Worm (Caenorhabditis elegans) whole organism, L2 larva: ENCODE data around the gene C30H6.9.

Experiments
- C34F6.9 ChIP-seq: fragments of 150-350 bp; optimal IDR thresholded peaks from 2 replicates; lab custom pipeline; 2014; ENCODE audit warnings: missing biosample characterization, missing genetic modification characterization
- F13H6.1 ChIP-seq: sonication (generic microtip); optimal IDR thresholded peaks from 2 replicates; lab custom pipeline; 2016; ENCODE audit warnings: missing genetic modification characterization, missing compliant biosample characterization
- Y55F3AM.14 ChIP-seq: fragments of 200-800 bp; sonication (Bioruptor generic); optimal IDR thresholded peaks from 2 replicates; lab custom pipeline; 2018; ENCODE audit warnings: mild to moderate bottlenecking, missing genetic modification characterization, missing compliant biosample characterization
- ZK546.5 ChIP-seq: sonication (generic microtip); optimal IDR thresholded peaks from 2 replicates; lab custom pipeline; 2017; ENCODE audit warnings: missing biosample characterization, missing genetic modification characterization
- alr-1 ChIP-seq: fragments of 150-350 bp; optimal IDR thresholded peaks from 2 replicates; lab custom pipeline; 2014; ENCODE audit warnings: missing biosample characterization, missing genetic modification characterization
- egl-27 ChIP-seq: sonication (generic microtip); optimal IDR thresholded peaks from 3 replicates; lab custom pipeline; 2017; ENCODE audit warnings: missing biosample characterization, missing genetic modification reagents, missing genetic modification characterization
- elt-1 ChIP-seq: fragments of 150-350 bp; optimal IDR thresholded peaks from 2 replicates; lab custom pipeline; 2014; ENCODE audit warnings: missing biosample characterization, missing genetic modification characterization
- elt-3 ChIP-seq: sonication (generic microtip); optimal IDR thresholded peaks from 2 replicates; lab custom pipeline; 2017; ENCODE audit warnings: missing biosample characterization, missing genetic modification characterization
- fos-1 ChIP-seq: fragments of 150-350 bp; optimal IDR thresholded peaks from 2 replicates; lab custom pipeline; 2014; ENCODE audit warnings: missing biosample characterization, missing genetic modification characterization
- gmeb-1 ChIP-seq: fragments of 150-350 bp; optimal IDR thresholded peaks from 2 replicates; lab custom pipeline; 2014; ENCODE audit warnings: missing biosample characterization, missing genetic modification characterization
- lin-11 ChIP-seq: fragments of 150-350 bp; sonication (generic microtip); optimal IDR thresholded peaks from 2 replicates; lab custom pipeline; 2014; ENCODE audit warnings: missing biosample characterization, missing genetic modification characterization, inconsistent platforms, mixed read lengths
- lin-13 ChIP-seq: fragments of 150-350 bp; optimal IDR thresholded peaks from 2 replicates; lab custom pipeline; 2014; ENCODE audit warnings: missing biosample characterization, missing genetic modification reagents, missing genetic modification characterization
- lin-39 ChIP-seq: fragments of 150-350 bp; optimal IDR thresholded peaks from 2 replicates; lab custom pipeline; 2014; ENCODE audit warnings: missing biosample characterization, missing genetic modification reagents, missing genetic modification characterization
- lsy-2 ChIP-seq, 2 experiments: fragments of 150-350 bp in 1 of 2; sonication (generic microtip) in 1 of 2; optimal IDR thresholded peaks; 2 replicates each; lab custom pipeline; 2014 to 2017; ENCODE audit warnings: missing biosample characterization in 2 of 2, missing genetic modification characterization in 2 of 2
- mab-5 ChIP-seq: fragments of 150-350 bp; optimal IDR thresholded peaks from 2 replicates; lab custom pipeline; 2014; ENCODE audit warnings: missing biosample characterization, missing genetic modification characterization
- mdl-1 ChIP-seq, 2 experiments: fragments of 150-350 bp in 1 of 2; sonication (generic microtip) in 1 of 2; optimal IDR thresholded peaks; 2 replicates each; lab custom pipeline; 2017; ENCODE audit warnings: missing biosample characterization in 2 of 2, missing genetic modification characterization in 2 of 2
- nhr-10 ChIP-seq: sonication (generic microtip); optimal IDR thresholded peaks from 2 replicates; lab custom pipeline; 2017; ENCODE audit warnings: missing biosample characterization, missing genetic modification characterization
- nhr-11 ChIP-seq: fragments of 150-350 bp; optimal IDR thresholded peaks from 2 replicates; lab custom pipeline; 2014; ENCODE audit warnings: missing biosample characterization, missing genetic modification characterization
- nhr-12 ChIP-seq: fragments of 150-350 bp; optimal IDR thresholded peaks from 2 replicates; lab custom pipeline; 2014; ENCODE audit warnings: missing biosample characterization, missing genetic modification characterization
- nhr-129 ChIP-seq: fragments of 150-350 bp; optimal IDR thresholded peaks from 2 replicates; lab custom pipeline; 2014; ENCODE audit warnings: missing biosample characterization, missing genetic modification characterization
- nhr-21 ChIP-seq: fragments of 150-350 bp; optimal IDR thresholded peaks from 2 replicates; lab custom pipeline; 2014; ENCODE audit warnings: missing biosample characterization, missing genetic modification characterization
- nhr-23 ChIP-seq: fragments of 150-350 bp; optimal IDR thresholded peaks from 2 replicates; lab custom pipeline; 2014; ENCODE audit warnings: missing biosample characterization, missing genetic modification reagents, missing genetic modification characterization
- nhr-237 ChIP-seq: fragments of 150-350 bp; optimal IDR thresholded peaks from 2 replicates; lab custom pipeline; 2014; ENCODE audit warnings: missing biosample characterization, missing genetic modification characterization
- nhr-25 ChIP-seq: fragments of 150-350 bp; sonication (generic microtip); optimal IDR thresholded peaks from 3 replicates; lab custom pipeline; 2014; ENCODE audit warnings: missing biosample characterization, missing genetic modification characterization
- nhr-77 ChIP-seq: fragments of 150-350 bp; optimal IDR thresholded peaks from 2 replicates; lab custom pipeline; 2014; ENCODE audit warnings: missing biosample characterization, missing genetic modification characterization
- peb-1 ChIP-seq: fragments of 150-350 bp; optimal IDR thresholded peaks from 2 replicates; lab custom pipeline; 2014; ENCODE audit warnings: missing biosample characterization, missing genetic modification characterization
- sem-4 ChIP-seq: fragments of 150-350 bp; optimal IDR thresholded peaks from 2 replicates; lab custom pipeline; 2014; ENCODE audit warnings: missing biosample characterization, missing genetic modification reagents, missing genetic modification characterization
- skn-1 ChIP-seq: sonication (generic microtip); optimal IDR thresholded peaks from 2 replicates; lab custom pipeline; 2017; ENCODE audit warnings: missing biosample characterization, missing genetic modification characterization
- sma-3 ChIP-seq: sonication (generic microtip); optimal IDR thresholded peaks from 2 replicates; lab custom pipeline; 2016; ENCODE audit warnings: missing genetic modification reagents, missing genetic modification characterization, missing compliant biosample characterization
- sma-9 ChIP-seq, 2 experiments: fragments of 150-350 bp in 1 of 2; sonication (generic microtip) in 1 of 2; optimal IDR thresholded peaks; 2 replicates each; lab custom pipeline; 2014 to 2016; ENCODE audit warnings: missing genetic modification characterization in 2 of 2, mild to moderate bottlenecking in 1 of 2, missing biosample characterization in 1 of 2, missing compliant biosample characterization in 1 of 2, missing genetic modification reagents in 1 of 2, moderate library complexity in 1 of 2
- snpc-4 ChIP-seq: fragments of 150-350 bp; optimal IDR thresholded peaks from 2 replicates; lab custom pipeline; 2014; ENCODE audit warnings: missing biosample characterization, missing genetic modification characterization
- unc-39 ChIP-seq: fragments of 150-350 bp; optimal IDR thresholded peaks from 2 replicates; lab custom pipeline; 2014; ENCODE audit warnings: missing biosample characterization, missing genetic modification characterization
- unc-55 ChIP-seq: fragments of 150-350 bp; sonication (generic microtip); optimal IDR thresholded peaks from 3 replicates; lab custom pipeline; 2014; ENCODE audit warnings: missing biosample characterization, missing genetic modification reagents, missing genetic modification characterization
- zag-1 ChIP-seq: fragments of 150-350 bp; optimal IDR thresholded peaks from 2 replicates; lab custom pipeline; 2014; ENCODE audit warnings: missing biosample characterization, missing genetic modification characterization
- ztf-1 ChIP-seq: fragments of 200-800 bp; sonication (Bioruptor generic); conservative IDR thresholded peaks from 2 replicates; pipeline ENCODE4 v1.3.6; 2022; ENCODE audit warnings: missing genetic modification characterization, missing compliant biosample characterization
- ztf-11 ChIP-seq: sonication (generic microtip); optimal IDR thresholded peaks from 2 replicates; lab custom pipeline; 2017; ENCODE audit warnings: missing biosample characterization, missing genetic modification characterization
- ztf-4 ChIP-seq: fragments of 150-350 bp; optimal IDR thresholded peaks from 2 replicates; lab custom pipeline; 2014; ENCODE audit warnings: missing biosample characterization, missing genetic modification characterization

Gene C30H6.9

ce11 chrIV:17427423-17427822, 47.5 kb upstream of the C30H6.9 start, which contains the start of gene C06A12.3:
TSS of gene C06A12.3 (plus strand) at chrIV:17427723.
- TF ChIP-seq lin-13 (GFP tag; lab: Kevin White, UChicago): no peak
- no peak for TF ChIP-seq skn-1 (tag; lab: Kevin White, UChicago)

DNA sequence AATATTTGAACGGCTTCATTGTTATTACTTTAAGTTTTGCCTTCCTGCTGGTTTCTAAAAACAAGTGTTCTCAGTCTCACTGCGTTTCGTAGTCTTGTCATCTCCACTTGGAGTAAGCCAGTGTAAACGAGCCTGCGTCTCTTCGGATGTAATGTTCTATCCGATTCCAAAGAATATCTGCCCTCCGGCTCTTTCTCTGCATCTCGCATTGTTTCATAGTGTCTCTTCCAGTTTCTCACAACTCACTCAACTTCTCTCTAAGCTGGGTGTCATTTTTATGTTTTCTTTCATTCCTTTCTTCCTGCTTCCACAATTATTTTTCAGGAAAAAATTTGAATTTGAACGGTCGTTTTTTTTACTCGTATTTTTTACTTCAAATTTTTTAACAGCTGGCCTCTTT, 47.0 kb upstream of the C30H6.9 start:
- no peak for TF ChIP-seq lin-39
- no peak for TF ChIP-seq nhr-77 (tag; lab: Kevin White, UChicago)
- no peak for TF ChIP-seq sma-3 (GFP tag; lab: Kevin White, UChicago)
- no peak for TF ChIP-seq mdl-1 (tag; optimal IDR thresholded peaks at IDR 0.05; lab: Kevin White, UChicago)
- no peak for TF ChIP-seq zag-1 (tag; lab: Kevin White, UChicago)
- no peak for TF ChIP-seq elt-1
- peak; percentile 5 for TF ChIP-seq F13H6.1 (tag; lab: Kevin White, UChicago)
- TF ChIP-seq peb-1 (tag; lab: Kevin White, UChicago): no peak
- peak; percentile 32 for TF ChIP-seq C34F6.9 (tag; lab: Kevin White, UChicago)
- no peak for TF ChIP-seq ZK546.5 (tag; lab: Kevin White, UChicago)
- no peak for TF ChIP-seq ztf-4 (tag; lab: Kevin White, UChicago)
- no peak for TF ChIP-seq elt-3 (tag; lab: Kevin White, UChicago)
- TF ChIP-seq gmeb-1 (tag; lab: Kevin White, UChicago): no peak
- TF ChIP-seq lin-11: no peak
- peak; percentile 33 for TF ChIP-seq sma-9 (GFP tag; optimal IDR thresholded peaks at IDR 0.05; lab: Kevin White, UChicago)
- TF ChIP-seq sma-9 (tag; optimal IDR thresholded peaks at IDR 0.05; lab: Kevin White, UChicago): no peak
- no peak for TF ChIP-seq mab-5 (tag; lab: Kevin White, UChicago)
- no peak for TF ChIP-seq Y55F3AM.14 (GFP tag; lab: Kevin White, UChicago)
- TF ChIP-seq nhr-23 (tag; lab: Kevin White, UChicago): no peak
- no peak for TF ChIP-seq nhr-129 (tag; lab: Kevin White, UChicago)
- peak; percentile 64 for TF ChIP-seq unc-55 (GFP tag; lab: Kevin White, UChicago)
- no peak for TF ChIP-seq egl-27 (tag; lab: Kevin White, UChicago)
- TF ChIP-seq nhr-25: no peak
- no peak for TF ChIP-seq ztf-1 (GFP tag; lab: Robert Waterston, UW)

DNA sequence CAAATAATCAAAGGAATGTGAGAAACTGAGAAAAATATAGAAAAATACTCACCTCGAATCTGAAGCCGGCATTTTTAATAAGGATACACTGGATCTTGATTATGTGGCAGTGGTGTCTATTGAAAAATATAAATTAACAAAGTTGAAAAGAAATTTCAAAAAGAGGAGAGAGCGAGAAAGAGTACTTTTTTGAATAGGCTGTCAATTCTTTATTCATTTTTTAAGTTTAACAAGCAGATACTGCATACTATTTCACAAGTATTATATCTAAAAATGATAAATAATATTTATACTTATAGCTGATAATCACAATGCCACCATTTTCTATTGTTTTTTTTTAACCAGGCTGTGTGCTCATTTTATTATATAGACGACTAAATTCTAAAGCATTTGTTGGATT, 37.8 kb upstream of the C30H6.9 start, which contains the start of gene npr-26:
Gene npr-26, minus strand, starts transcription at position 101 of the 400 bp plus-strand sequence.
- TF ChIP-seq lin-39: no peak
- TF ChIP-seq lin-11: no peak
- no peak for TF ChIP-seq nhr-77 (tag; lab: Kevin White, UChicago)
- TF ChIP-seq lsy-2 (tag; optimal IDR thresholded peaks at IDR 0.05; lab: Kevin White, UChicago): no peak
- no peak for TF ChIP-seq zag-1 (tag; lab: Kevin White, UChicago)
- TF ChIP-seq alr-1: no peak
- TF ChIP-seq sma-9 (GFP tag; optimal IDR thresholded peaks at IDR 0.05; lab: Kevin White, UChicago): no peak
- TF ChIP-seq sma-9 (tag; optimal IDR thresholded peaks at IDR 0.05; lab: Kevin White, UChicago): no peak
- TF ChIP-seq nhr-237: no peak
- no peak for TF ChIP-seq unc-39 (tag; lab: Kevin White, UChicago)
- TF ChIP-seq nhr-21: no peak
- TF ChIP-seq ztf-11 (tag; lab: Kevin White, UChicago): no peak

- TF ChIP-seq lsy-2 (tag; optimal IDR thresholded peaks at IDR 0.05; lab: Kevin White, UChicago) (no peak), sma-9 (GFP tag; optimal IDR thresholded peaks at IDR 0.05; lab: Kevin White, UChicago) (no peak), sma-9 (tag; optimal IDR thresholded peaks at IDR 0.05; lab: Kevin White, UChicago) (no peak), nhr-11 (tag; lab: Kevin White, UChicago) (no peak), fos-1 (tag; lab: Kevin White, UChicago) (no peak), nhr-12 (tag; lab: Kevin White, UChicago) (no peak), nhr-77 (tag; lab: Kevin White, UChicago) (no peak), mdl-1 (tag; optimal IDR thresholded peaks at IDR 0.05; lab: Kevin White, UChicago) (no peak), nhr-237 (no peak), nhr-129 (tag; lab: Kevin White, UChicago) (no peak), elt-3 (tag; lab: Kevin White, UChicago) (no peak), snpc-4 (tag; lab: Kevin White, UChicago) (no peak), sem-4 (tag; lab: Kevin White, UChicago) (no peak), nhr-10 (tag; lab: Kevin White, UChicago) (no peak), ZK546.5 (tag; lab: Kevin White, UChicago) (no peak), lin-11 (no peak), unc-55 (GFP tag; lab: Kevin White, UChicago) (no peak), nhr-21 (no peak), gmeb-1 (tag; lab: Kevin White, UChicago) (no peak), peb-1 (tag; lab: Kevin White, UChicago) (no peak), sma-3 (GFP tag; lab: Kevin White, UChicago) (no peak)
Measured at ce11 chrIV:17413343-17413742, 33.4 kb upstream of the C30H6.9 start.
